Worm (Caenorhabditis elegans) whole organism, midembryonic: Measurements from ENCODE around the gene clec-62.

ENCODE experiments used
- cog-1 ChIP-seq: sonication (generic microtip); optimal IDR thresholded peaks from 2 replicates; lab custom pipeline; 2016; ENCODE audit warnings: missing genetic modification characterization, missing compliant biosample characterization
- flt-1 ChIP-seq: fragments of 200-800 bp; sonication (Bioruptor generic); IDR thresholded peaks from 2 replicates; pipeline ENCODE4 v1.3.6; 2022; ENCODE audit warnings: missing genetic modification characterization, missing compliant biosample characterization
- klf-2 ChIP-seq: fragments of 200-800 bp; sonication (Bioruptor generic); conservative IDR thresholded peaks from 2 replicates; pipeline ENCODE4 v1.3.6; 2022; ENCODE audit warnings: missing genetic modification reagents, missing genetic modification characterization, missing compliant biosample characterization
- med-1 ChIP-seq: sonication (generic microtip); optimal IDR thresholded peaks from 2 replicates; lab custom pipeline; 2017; ENCODE audit warnings: missing genetic modification characterization, mild to moderate bottlenecking, missing compliant biosample characterization, antibody characterized with exemption, missing genetic modification reagents; ENCODE audit not compliant: insufficient read depth
- ztf-23 ChIP-seq: fragments of 200-800 bp; sonication (Bioruptor generic); IDR thresholded peaks from 2 replicates; pipeline ENCODE4 v1.3.6; 2022; ENCODE audit warnings: missing genetic modification reagents, missing genetic modification characterization, missing compliant biosample characterization

- no peak for TF ChIP-seq flt-1 (GFP tag; lab: Robert Waterston, UW)
- no peak for TF ChIP-seq cog-1 (tag; lab: Kevin White, UChicago)
- TF ChIP-seq med-1, result no peak
- no peak for TF ChIP-seq klf-2 (GFP tag; lab: Robert Waterston, UW)
- TF ChIP-seq ztf-23, result no peak
These were observed 19.7 kb upstream of the clec-62 start, which contains the start of gene F35C5.12 for ce11 chrII:12914514-12915075.
